Worm (Caenorhabditis elegans) whole organism, young adult: ENCODE measurements around the gene ZK1240.3.

Experiments used
- ama-1 ChIP-seq, 3 experiments: fragments of 150-350 bp in 1 of 3; sonication (generic microtip) in 2 of 3; optimal IDR thresholded peaks; 2 replicates each; lab custom pipeline; 2014 to 2018; ENCODE audit warnings: missing biosample characterization in 2 of 3, missing genetic modification characterization in 2 of 3, missing genetic modification reagents in 2 of 3
- attf-6 ChIP-seq: fragments of 200-800 bp; sonication (Bioruptor generic); IDR thresholded peaks from 2 replicates; pipeline ENCODE4 v1.3.6; 2022; ENCODE audit warnings: missing genetic modification reagents, missing genetic modification characterization, missing compliant biosample characterization
- cebp-1 ChIP-seq, 2 experiments: fragments of 200-800 bp in 1 of 2; sonication (Bioruptor generic) in 1 of 2; sonication (generic microtip) in 1 of 2; IDR thresholded peaks in 1 of 2; optimal IDR thresholded peaks in 1 of 2; 2 replicates each; pipeline versions ENCODE4 v1.3.6 to Lab custom; 2017 to 2022; ENCODE audit warnings: missing compliant biosample characterization in 2 of 2, missing genetic modification characterization in 2 of 2, mild to moderate bottlenecking in 1 of 2, missing genetic modification reagents in 1 of 2, moderate library complexity in 1 of 2
- madf-3 ChIP-seq: fragments of 200-800 bp; sonication (Bioruptor generic); IDR thresholded peaks from 2 replicates; pipeline ENCODE4 v1.3.6; 2022; ENCODE audit warnings: missing genetic modification reagents, missing genetic modification characterization, missing compliant biosample characterization
- mcd-1 ChIP-seq: fragments of 200-800 bp; sonication (Bioruptor generic); IDR thresholded peaks from 2 replicates; pipeline ENCODE4 v1.3.6; 2022; ENCODE audit warnings: missing genetic modification reagents, missing genetic modification characterization, missing compliant biosample characterization
- mel-28 ChIP-seq: sonication (generic microtip); optimal IDR thresholded peaks from 2 replicates; lab custom pipeline; 2016; ENCODE audit warnings: borderline replicate concordance, mild to moderate bottlenecking, missing genetic modification characterization, missing compliant biosample characterization
- nfya-1 ChIP-seq: sonication (generic microtip); optimal IDR thresholded peaks from 2 replicates; lab custom pipeline; 2017; ENCODE audit warnings: antibody characterized with exemption, missing compliant biosample characterization, missing genetic modification characterization, borderline replicate concordance; ENCODE audit not compliant: insufficient read depth
- tbp1 ChIP-seq: fragments of 200-800 bp; sonication (Bioruptor generic); optimal IDR thresholded peaks from 2 replicates; lab custom pipeline; 2018; ENCODE audit warnings: mild to moderate bottlenecking, missing genetic modification characterization, missing compliant biosample characterization
- xnd-1 ChIP-seq: sonication (generic microtip); optimal IDR thresholded peaks from 2 replicates; lab custom pipeline; 2016; ENCODE audit warnings: missing genotype, missing genetic modification reagents, missing genetic modification characterization, missing compliant biosample characterization

DNA sequence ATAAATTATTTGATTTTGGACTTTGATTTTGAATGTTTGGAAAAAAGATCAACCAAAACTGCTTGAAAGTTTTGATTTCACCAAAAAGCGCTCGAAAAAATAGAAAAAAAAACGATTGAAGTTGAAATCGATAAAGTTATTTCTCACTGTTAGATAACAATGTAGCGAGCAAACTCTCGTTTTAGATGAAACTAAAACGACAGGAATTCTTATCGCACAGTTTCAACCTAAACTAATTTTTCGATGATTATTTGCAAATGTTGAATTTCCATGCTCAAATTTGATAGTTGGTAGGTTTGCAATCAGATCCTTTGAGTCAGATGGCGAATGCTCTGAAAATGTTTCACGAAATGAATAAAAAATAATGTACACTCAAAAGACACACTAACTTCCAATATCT, 27.6 kb upstream of the ZK1240.3 start:
- no peak for TF ChIP-seq ama-1 (optimal IDR thresholded peaks at IDR 0.05; lab: Kevin White, UChicago)
- no peak for TF ChIP-seq ama-1 (GFP tag; optimal IDR thresholded peaks at IDR 0.05; lab: Kevin White, UChicago)
- no peak for TF ChIP-seq madf-3 (GFP tag; lab: Robert Waterston, UW)
- TF ChIP-seq tbp1 (GFP tag; lab: Kevin White, UChicago), result no peak
- TF ChIP-seq xnd-1 (tag; lab: Kevin White, UChicago), result no peak
- TF ChIP-seq mcd-1, result no peak
- TF ChIP-seq nfya-1, result no peak
- TF ChIP-seq attf-6 (GFP tag; lab: Robert Waterston, UW), result no peak
- no peak for TF ChIP-seq cebp-1 (GFP tag; IDR thresholded peaks at IDR 0.05; lab: Robert Waterston, UW)
- no peak for TF ChIP-seq cebp-1 (tag; optimal IDR thresholded peaks at IDR 0.05; lab: Kevin White, UChicago)
- TF ChIP-seq mel-28, result no peak
